Worm (Caenorhabditis elegans): ENCODE results near the gene F11D5.6.

DNA sequence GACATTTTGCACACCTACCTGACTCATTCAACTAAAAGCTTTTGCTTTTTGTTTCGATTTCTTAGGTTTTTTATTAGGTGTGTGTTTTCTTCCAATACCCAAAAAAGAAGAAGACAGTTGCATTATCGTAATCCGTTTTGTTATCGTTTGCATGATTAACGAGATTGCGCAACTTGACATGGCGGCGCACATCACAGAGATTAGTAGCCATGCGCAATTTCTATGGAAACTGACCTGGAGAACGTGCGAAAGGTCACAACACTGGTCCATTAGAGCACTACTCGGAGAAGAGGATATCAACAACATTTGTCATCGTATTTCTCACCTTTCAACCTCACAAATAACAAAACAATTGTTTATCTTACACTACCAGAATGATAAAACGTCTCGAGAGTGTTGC is 9.2 kb downstream of the F11D5.6 start:
- TF ChIP-seq ceh-45 (GFP tag; IDR thresholded peaks at IDR 0.05) (no peak), pha-4 (tag; optimal IDR thresholded peaks at IDR 0.05) (no peak), sox-2 (GFP tag; IDR thresholded peaks at IDR 0.05) (no peak), lim-6 (tag; optimal IDR thresholded peaks at IDR 0.05) (no peak), hlh-6 (tag; optimal IDR thresholded peaks at IDR 0.05) (no peak), fkh-10 (GFP tag; optimal IDR thresholded peaks at IDR 0.05) (no peak), rnt-1 (tag; optimal IDR thresholded peaks at IDR 0.05) (no peak), odd-2 (tag; optimal IDR thresholded peaks at IDR 0.05) (no peak), unc-55 (GFP tag; optimal IDR thresholded peaks at IDR 0.05) (no peak)
